Worm (Caenorhabditis elegans) whole organism, dauer: ENCODE results near the gene srab-9.
"Not testable (repeated sequence)": the region's sequence is repeated elsewhere in the genome, so short reads cannot be mapped to it uniquely, and the experiment has no call there.

Experiments
- unc-62 ChIP-seq: sonication (generic microtip); optimal IDR thresholded peaks from 2 replicates; lab custom pipeline; 2017; ENCODE audit warnings: missing biosample characterization, missing genetic modification reagents, missing genetic modification characterization

Gene srab-9

ce11 chrV:3106785-3107184, 34.3 kb downstream of the srab-9 start:
- TF ChIP-seq unc-62, result no peak

ce11 chrV:3105810-3106209, 35.3 kb downstream of the srab-9 start, which contains the start of gene str-69:
TSS of gene str-69 (minus strand) at chrV:3105910.
- no peak for TF ChIP-seq unc-62

- no peak for TF ChIP-seq unc-62
Observed at ce11 chrV:3104134-3104533, 37.0 kb downstream of the srab-9 start, which contains the start of gene str-66. TSS of gene str-66 (minus strand) at chrV:3104234.

- TF ChIP-seq unc-62, result not testable (repeated sequence)
Observed at ce11 chrV:3102049-3102448, 39.0 kb downstream of the srab-9 start, which contains the start of gene Y73C8C.4. TSS of gene Y73C8C.4 (minus strand) at chrV:3102149.

- TF ChIP-seq unc-62, result no peak
Observed at ce11 chrV:3100527-3100926, 40.6 kb downstream of the srab-9 start.

ce11 chrV:3094351-3094750, 46.7 kb downstream of the srab-9 start, which contains the start of gene cyp-33C9:
TSS of gene cyp-33C9 (minus strand) at chrV:3094561.
- no peak for TF ChIP-seq unc-62
